Fruit fly (Drosophila melanogaster) whole organism, embryonic: ENCODE data around the gene Oatp74D.

ENCODE experiments used
- Atf6 ChIP-seq: fragments of 200-800 bp; sonication (Bioruptor generic); IDR thresholded peaks from 2 replicates; pipeline ENCODE4 v1.3.6; 2022; ENCODE audit warnings: missing biosample characterization, missing genetic modification characterization
- Awh ChIP-seq: fragments of 200-800 bp; sonication (Bioruptor generic); IDR thresholded peaks from 2 replicates; pipeline ENCODE4, ENCODE4 v1.3.6; 2022; ENCODE audit warnings: missing biosample characterization, missing genetic modification characterization
- B-H2 ChIP-seq: fragments of 200-800 bp; sonication (Bioruptor generic); optimal IDR thresholded peaks from 2 replicates; lab custom pipeline; 2018; ENCODE audit warnings: missing biosample characterization, mild to moderate bottlenecking, missing genetic modification characterization
- Bteb2 ChIP-seq: fragments of 200-800 bp; sonication (Bioruptor generic); optimal IDR thresholded peaks from 2 replicates; lab custom pipeline; 2016; ENCODE audit warnings: missing biosample characterization, missing genetic modification characterization
- CG10543 ChIP-seq: fragments of 200-800 bp; sonication (Bioruptor generic); optimal IDR thresholded peaks from 3 replicates; lab custom pipeline; 2017; ENCODE audit warnings: missing biosample characterization, mild to moderate bottlenecking, missing genetic modification characterization, moderate library complexity
- CG12769 ChIP-seq: fragments of 200-800 bp; sonication (Bioruptor generic); optimal IDR thresholded peaks from 2 replicates; lab custom pipeline; 2019; ENCODE audit warnings: missing biosample characterization, mild to moderate bottlenecking, missing genetic modification characterization, moderate library complexity
- CG12942 ChIP-seq: fragments of 200-800 bp; sonication (Bioruptor generic); optimal IDR thresholded peaks from 3 replicates; lab custom pipeline; 2016; ENCODE audit warnings: missing biosample characterization, missing genetic modification characterization
- CG13424 ChIP-seq: fragments of 200-800 bp; sonication (Bioruptor generic); optimal IDR thresholded peaks from 2 replicates; lab custom pipeline; 2019; ENCODE audit warnings: missing biosample characterization, mild to moderate bottlenecking, missing genetic modification characterization, moderate library complexity
- CG14667 ChIP-seq: fragments of 200-800 bp; sonication (Bioruptor generic); IDR thresholded peaks from 2 replicates; pipeline ENCODE4 v1.3.6; 2022; ENCODE audit warnings: missing biosample characterization, missing genetic modification characterization
- CG15601 ChIP-seq: fragments of 200-800 bp; sonication (Bioruptor generic); optimal IDR thresholded peaks from 3 replicates; lab custom pipeline; 2019; ENCODE audit warnings: missing biosample characterization, mild to moderate bottlenecking, missing genetic modification characterization, moderate library complexity
- CG17568 ChIP-seq: fragments of 200-800 bp; sonication (Bioruptor generic); optimal IDR thresholded peaks from 2 replicates; lab custom pipeline; 2018; ENCODE audit warnings: missing biosample characterization, mild to moderate bottlenecking, missing genetic modification characterization, moderate library complexity
- CG17912 ChIP-seq: fragments of 200-800 bp; sonication (Bioruptor generic); optimal IDR thresholded peaks from 2 replicates; lab custom pipeline; 2018; ENCODE audit warnings: missing biosample characterization, mild to moderate bottlenecking, missing genetic modification characterization
- CG2199 ChIP-seq: fragments of 200-800 bp; sonication (Bioruptor generic); IDR thresholded peaks from 3 replicates; pipeline ENCODE4 v1.3.6; 2022; ENCODE audit warnings: missing biosample characterization, missing genetic modification characterization
- CG3163 ChIP-seq: fragments of 200-800 bp; sonication (Bioruptor generic); optimal IDR thresholded peaks from 3 replicates; lab custom pipeline; 2016; ENCODE audit warnings: missing biosample characterization, missing genetic modification characterization
- CG34224 ChIP-seq: fragments of 200-800 bp; sonication (Bioruptor generic); IDR thresholded peaks from 3 replicates; pipeline ENCODE4 v1.3.6; 2022; ENCODE audit warnings: missing biosample characterization, missing genetic modification characterization; ENCODE audit not compliant: partially characterized antibody
- CG34376 ChIP-seq: fragments of 200-800 bp; sonication (Bioruptor generic); optimal IDR thresholded peaks from 2 replicates; lab custom pipeline; 2018; ENCODE audit warnings: missing biosample characterization, mild to moderate bottlenecking, missing genetic modification characterization
- CG3847 ChIP-seq: fragments of 200-800 bp; sonication (Bioruptor generic); IDR thresholded peaks from 2 replicates; pipeline ENCODE4 v1.3.6; 2022; ENCODE audit warnings: missing biosample characterization, missing genetic modification characterization
- CG42726 ChIP-seq: fragments of 200-800 bp; sonication (Bioruptor generic); IDR thresholded peaks from 2 replicates; pipeline ENCODE4 v1.3.6; 2022; ENCODE audit warnings: missing biosample characterization, missing genetic modification characterization; ENCODE audit not compliant: partially characterized antibody
- CG7745 ChIP-seq: fragments of 200-800 bp; sonication (Bioruptor generic); optimal IDR thresholded peaks from 2 replicates; lab custom pipeline; 2018; ENCODE audit warnings: missing biosample characterization, mild to moderate bottlenecking, missing genetic modification characterization, moderate library complexity
- CG8388 ChIP-seq: fragments of 200-800 bp; sonication (Bioruptor generic); optimal IDR thresholded peaks from 2 replicates; lab custom pipeline; 2019; ENCODE audit warnings: missing biosample characterization, mild to moderate bottlenecking, missing genetic modification characterization, moderate library complexity
- CG8765 ChIP-seq: fragments of 200-800 bp; sonication (Bioruptor generic); IDR thresholded peaks from 2 replicates; pipeline ENCODE4 v1.3.6; 2022; ENCODE audit warnings: missing biosample characterization, missing genetic modification characterization
- CG9797 ChIP-seq: fragments of 200-800 bp; sonication (Bioruptor generic); optimal IDR thresholded peaks from 3 replicates; lab custom pipeline; 2018; ENCODE audit warnings: missing biosample characterization, mild to moderate bottlenecking, missing genetic modification characterization
- CTCF ChIP-seq: fragments of 200-800 bp; sonication (Bioruptor generic); optimal IDR thresholded peaks from 2 replicates; lab custom pipeline; 2017; ENCODE audit warnings: missing biosample characterization, mild to moderate bottlenecking, missing genetic modification characterization, moderate library complexity
- Dll ChIP-seq: fragments of 200-800 bp; sonication (Bioruptor generic); IDR thresholded peaks from 4 replicates; pipeline ENCODE4 v1.3.6; 2022; ENCODE audit warnings: missing biosample characterization, missing genetic modification characterization; ENCODE audit not compliant: partially characterized antibody
- Dref ChIP-seq: fragments of 200-800 bp; sonication (Bioruptor generic); IDR thresholded peaks from 2 replicates; pipeline ENCODE4 v1.3.6; 2022; ENCODE audit warnings: missing biosample characterization, missing genetic modification characterization
- HHEX ChIP-seq: fragments of 200-800 bp; sonication (Bioruptor generic); optimal IDR thresholded peaks from 3 replicates; lab custom pipeline; 2017; ENCODE audit warnings: missing biosample characterization, mild to moderate bottlenecking, missing genetic modification characterization, missing genetic modification reagents
- HLH4C ChIP-seq: fragments of 200-800 bp; sonication (Bioruptor generic); IDR thresholded peaks from 3 replicates; pipeline ENCODE4 v1.3.6; 2022; ENCODE audit warnings: missing biosample characterization, missing genetic modification characterization; ENCODE audit not compliant: partially characterized antibody
- HmgZ ChIP-seq: fragments of 200-800 bp; sonication (Bioruptor generic); optimal IDR thresholded peaks from 2 replicates; lab custom pipeline; 2018; ENCODE audit warnings: missing biosample characterization, mild to moderate bottlenecking, missing genetic modification characterization
- Hr39 ChIP-seq: fragments of >200 bp; optimal IDR thresholded peaks from 2 replicates; lab custom pipeline; 2017
- Med ChIP-seq: fragments of 200-800 bp; sonication (Bioruptor generic); peaks from one replicate; lab custom pipeline; 2016; ENCODE audit warnings: missing biosample characterization, missing genetic modification characterization, mild to moderate bottlenecking, inconsistent platforms, moderate library complexity
- Taf1 ChIP-seq: fragments of 200-800 bp; sonication (Bioruptor generic); IDR thresholded peaks from 2 replicates; pipeline ENCODE4 v1.3.6; 2022; ENCODE audit warnings: missing biosample characterization, missing genetic modification characterization
- Trl ChIP-seq, 3 experiments: fragments of >200 bp in 2 of 3; fragments of 200-800 bp in 1 of 3; sonication (Bioruptor generic) in 1 of 3; optimal IDR thresholded peaks; 2 replicates in 1 of 3; 3 replicates in 2 of 3; lab custom pipeline; 2016 to 2017; ENCODE audit warnings: missing biosample characterization in 1 of 3, missing genetic modification characterization in 1 of 3
- Vsx1 ChIP-seq: fragments of 200-800 bp; sonication (Bioruptor generic); optimal IDR thresholded peaks from 2 replicates; lab custom pipeline; 2017; ENCODE audit warnings: missing biosample characterization, mild to moderate bottlenecking, missing genetic modification characterization, missing genetic modification reagents
- az2 ChIP-seq: fragments of 200-800 bp; sonication (Bioruptor generic); optimal IDR thresholded peaks from 3 replicates; lab custom pipeline; 2016; ENCODE audit warnings: missing biosample characterization, missing genetic modification characterization
- chinmo ChIP-seq: fragments of 200-800 bp; sonication (Bioruptor generic); IDR thresholded peaks from 4 replicates; pipeline ENCODE4 v1.3.6; 2022; ENCODE audit warnings: missing biosample characterization, missing genetic modification characterization; ENCODE audit not compliant: partially characterized antibody
- cwo ChIP-seq: fragments of 200-800 bp; sonication (Bioruptor generic); optimal IDR thresholded peaks from 3 replicates; lab custom pipeline; 2017; ENCODE audit warnings: missing biosample characterization, missing genetic modification characterization, mild to moderate bottlenecking, moderate library complexity, missing genetic modification reagents
- exex ChIP-seq: fragments of 200-800 bp; sonication (Bioruptor generic); optimal IDR thresholded peaks from 4 replicates; lab custom pipeline; 2018; ENCODE audit warnings: missing biosample characterization, mild to moderate bottlenecking, missing genetic modification characterization, moderate library complexity
- grn ChIP-seq: fragments of 200-800 bp; sonication (Bioruptor generic); optimal IDR thresholded peaks from 3 replicates; lab custom pipeline; 2017; ENCODE audit warnings: missing biosample characterization, missing genetic modification characterization
- gt ChIP-seq: fragments of 200-800 bp; sonication (Bioruptor generic); IDR thresholded peaks from 2 replicates; pipeline ENCODE4 v1.3.6; 2022; ENCODE audit warnings: missing biosample characterization, missing genetic modification characterization
- jing ChIP-seq: fragments of 200-800 bp; sonication (Bioruptor generic); optimal IDR thresholded peaks from 2 replicates; lab custom pipeline; 2018; ENCODE audit warnings: missing biosample characterization, mild to moderate bottlenecking, missing genetic modification characterization
- mirr ChIP-seq: fragments of 200-800 bp; sonication (Bioruptor generic); optimal IDR thresholded peaks from 3 replicates; lab custom pipeline; 2018; ENCODE audit warnings: missing biosample characterization, mild to moderate bottlenecking, missing genetic modification characterization
- nau ChIP-seq: fragments of 200-800 bp; sonication (Bioruptor generic); optimal IDR thresholded peaks from 3 replicates; lab custom pipeline; 2017; ENCODE audit warnings: missing biosample characterization, mild to moderate bottlenecking, missing genetic modification characterization, missing genetic modification reagents
- oc ChIP-seq: fragments of 200-800 bp; sonication (Bioruptor generic); optimal IDR thresholded peaks from 2 replicates; lab custom pipeline; 2018; ENCODE audit warnings: missing biosample characterization, mild to moderate bottlenecking, missing genetic modification characterization, moderate library complexity
- sens ChIP-seq: fragments of 200-800 bp; sonication (Bioruptor generic); peaks from one replicate; lab custom pipeline; 2016; ENCODE audit warnings: missing biosample characterization, missing genetic modification characterization
- sug ChIP-seq: fragments of 200-800 bp; optimal IDR thresholded peaks from 2 replicates; lab custom pipeline; 2019; ENCODE audit warnings: missing biosample characterization, mild to moderate bottlenecking, missing genetic modification characterization, moderate library complexity
- ttk ChIP-seq: fragments of 200-800 bp; sonication (Bioruptor generic); IDR thresholded peaks from 2 replicates; pipeline ENCODE4 v2.1.2; 2022; ENCODE audit warnings: missing biosample characterization, missing genetic modification characterization
- usp ChIP-seq: fragments of >200 bp; optimal IDR thresholded peaks from 2 replicates; lab custom pipeline; 2017; ENCODE audit warnings: missing biosample characterization, missing genetic modification characterization

Gene Oatp74D

dm6 chr3L:17538907-17539306 lies 52.0 kb downstream of the Oatp74D start (continued):
- no peak for TF ChIP-seq CG42726 (GFP tag; lab: Robert Waterston, UW)
- TF ChIP-seq Vsx1 (GFP tag; lab: Kevin White, UChicago): no peak
- TF ChIP-seq az2: no peak
- TF ChIP-seq CG17568 (GFP tag; lab: Kevin White, UChicago): peak; percentile 59
- no peak for TF ChIP-seq jing
- peak; percentile 62 for TF ChIP-seq grn (GFP tag; lab: Kevin White, UChicago)
- TF ChIP-seq CG10543 (GFP tag; lab: Kevin White, UChicago): peak; percentile 46
- 0 out of 2 replicates have a peak, but pooled peaks have one; percentile 13 for TF ChIP-seq Atf6 (GFP tag; lab: Robert Waterston, UW)
- peak; percentile 9 for TF ChIP-seq CG13424 (tag; lab: Kevin White, UChicago)
- TF ChIP-seq HmgZ (tag; lab: Kevin White, UChicago): peak; percentile 32
- peak; percentile 67 for TF ChIP-seq Med
- TF ChIP-seq B-H2 (GFP tag; lab: Kevin White, UChicago): peak; percentile 50
- TF ChIP-seq HLH4C (GFP tag; lab: Robert Waterston, UW): no peak

- TF ChIP-seq oc (tag; lab: Kevin White, UChicago) (no peak), CG9797 (no peak), Bteb2 (GFP tag; lab: Kevin White, UChicago) (no peak), CG8765 (GFP tag; lab: Robert Waterston, UW) (no peak), gt (GFP tag; lab: Robert Waterston, UW) (no peak), CG14667 (no peak), CG12769 (no peak), CG17912 (GFP tag; lab: Kevin White, UChicago) (no peak), CG34224 (GFP tag; lab: Robert Waterston, UW) (no peak), Awh (GFP tag; lab: Robert Waterston, UW) (no peak), HHEX (GFP tag; lab: Kevin White, UChicago) (no peak), ttk (GFP tag; lab: Robert Waterston, UW) (no peak)
- TF ChIP-seq, all 482 proteins: peak for 0
These were observed 53.1 kb downstream of the Oatp74D start for dm6 chr3L:17540004-17540403.

- TF ChIP-seq Dref (no peak), CG15601 (tag; lab: Kevin White, UChicago) (peak; percentile 93), CG8388 (no peak), Trl (optimal IDR thresholded peaks at IDR 0.05; lab: Kevin White, UChicago) (peak in 1 of 2 experiments; percentile 1), Trl (GFP tag; optimal IDR thresholded peaks at IDR 0.05; lab: Kevin White, UChicago) (no peak), Dll (GFP tag; lab: Robert Waterston, UW) (no peak), CG3847 (GFP tag; lab: Robert Waterston, UW) (no peak), nau (GFP tag; lab: Kevin White, UChicago) (no peak), cwo (GFP tag; lab: Kevin White, UChicago) (peak; percentile 38), CG12942 (GFP tag; lab: Kevin White, UChicago) (no peak), mirr (GFP tag; lab: Kevin White, UChicago) (peak; percentile 93), Hr39 (lab: Kevin White, UChicago) (no peak), sens (GFP tag; lab: Kevin White, UChicago) (peak; percentile 20), usp (GFP tag; lab: Kevin White, UChicago) (no peak), CG34376 (GFP tag; lab: Kevin White, UChicago) (peak; percentile 34), CTCF (GFP tag; lab: Kevin White, UChicago) (peak; percentile 1), HmgZ (tag; lab: Kevin White, UChicago) (peak; percentile 2), sug (tag; lab: Kevin White, UChicago) (peak; percentile 50), chinmo (GFP tag; lab: Robert Waterston, UW) (0 out of 4 replicates have a peak, but pooled peaks have one; percentile 21), CG2199 (peak; percentile 44; the same call in 1 of the 3 replicates), CG7745 (tag; lab: Kevin White, UChicago) (no peak), exex (peak; percentile 96), Taf1 (GFP tag; lab: Robert Waterston, UW) (no peak), grn (GFP tag; lab: Kevin White, UChicago) (peak; percentile 14), CG3163 (GFP tag; lab: Kevin White, UChicago) (peak; percentile 86)
These were observed 62.3 kb downstream of the Oatp74D start, which contains the start of the genes Jon74E and CG7542 for dm6 chr3L:17549049-17549876. Jon74E (minus strand) TSS chr3L:17549127. CG7542 (plus strand) TSS chr3L:17549826.
